Fruit fly (Drosophila melanogaster): ENCODE data around the gene Ipp.

- no peak for TF ChIP-seq psq (GFP tag; optimal IDR thresholded peaks at IDR 0.05)
- TF ChIP-seq Dif (GFP tag; optimal IDR thresholded peaks at IDR 0.05; ENCODE audit: partially characterized antibody) = no peak
- TF ChIP-seq Rel (GFP tag; optimal IDR thresholded peaks at IDR 0.05) = no peak
- no peak for TF ChIP-seq Rel (tag; optimal IDR thresholded peaks at IDR 0.05)
- no peak for TF ChIP-seq sv (GFP tag; optimal IDR thresholded peaks at IDR 0.05)
- no peak for TF ChIP-seq usp (GFP tag; optimal IDR thresholded peaks at IDR 0.05)
- TF ChIP-seq pan (optimal IDR thresholded peaks at IDR 0.05) = no peak
- TF ChIP-seq h (GFP tag; optimal IDR thresholded peaks at IDR 0.05) = no peak
These were observed 7.6 kb upstream of the Ipp start, which contains the start of gene CG9926 for dm6 chr3R:13951038-13951437.
